Worm (Caenorhabditis elegans) whole organism, early embryonic: ENCODE measurements around the gene nspe-6.

Source experiments
- B0310.2 ChIP-seq: sonication (generic microtip); optimal IDR thresholded peaks from 2 replicates; lab custom pipeline; 2016; ENCODE audit warnings: mild to moderate bottlenecking, missing genetic modification characterization, missing compliant biosample characterization
- F13C5.2 ChIP-seq: sonication (generic microtip); optimal IDR thresholded peaks from 2 replicates; lab custom pipeline; 2017; ENCODE audit warnings: mild to moderate bottlenecking, missing genetic modification characterization, inconsistent platforms, missing compliant biosample characterization
- aly-1 ChIP-seq: sonication (generic microtip); optimal IDR thresholded peaks from 2 replicates; lab custom pipeline; 2016; ENCODE audit warnings: missing genetic modification characterization, missing compliant biosample characterization
- ama-1 ChIP-seq: fragments of 150-350 bp; optimal IDR thresholded peaks from 2 replicates; lab custom pipeline; 2014
- ceh-13 ChIP-seq: fragments of 200-800 bp; sonication (Bioruptor generic); optimal IDR thresholded peaks from 2 replicates; lab custom pipeline; 2018; ENCODE audit warnings: mild to moderate bottlenecking, missing genetic modification characterization, missing compliant biosample characterization
- ceh-36 ChIP-seq: sonication (generic microtip); optimal IDR thresholded peaks from 2 replicates; lab custom pipeline; 2016; ENCODE audit warnings: missing genetic modification characterization, inconsistent platforms, missing compliant biosample characterization
- ets-7 ChIP-seq: sonication (generic microtip); optimal IDR thresholded peaks from 2 replicates; lab custom pipeline; 2016; ENCODE audit warnings: missing genotype, missing genetic modification characterization, missing compliant biosample characterization
- flt-1 ChIP-seq: fragments of 200-800 bp; sonication (Bioruptor generic); IDR thresholded peaks from 2 replicates; pipeline ENCODE4 v1.3.6; 2022; ENCODE audit warnings: missing genetic modification characterization, missing compliant biosample characterization
- hmbx-1 ChIP-seq: sonication (generic microtip); optimal IDR thresholded peaks from 2 replicates; lab custom pipeline; 2016; ENCODE audit warnings: mild to moderate bottlenecking, missing genetic modification characterization, missing compliant biosample characterization
- hmg-4 ChIP-seq: fragments of 200-800 bp; sonication (Bioruptor generic); optimal IDR thresholded peaks from 2 replicates; lab custom pipeline; 2018; ENCODE audit warnings: mild to moderate bottlenecking, missing genetic modification characterization, missing compliant biosample characterization
- hnd-1 ChIP-seq: sonication (generic microtip); optimal IDR thresholded peaks from 2 replicates; lab custom pipeline; 2016; ENCODE audit warnings: missing genetic modification characterization, missing compliant biosample characterization
- pes-1 ChIP-seq: fragments of 200-800 bp; sonication (Bioruptor generic); IDR thresholded peaks from 2 replicates; pipeline ENCODE4 v1.3.6; 2022; ENCODE audit warnings: missing genetic modification reagents, missing genetic modification characterization, missing compliant biosample characterization
- scrt-1 ChIP-seq: fragments of 200-800 bp; sonication (Bioruptor generic); IDR thresholded peaks from 2 replicates; pipeline ENCODE4 v1.3.6; 2022; ENCODE audit warnings: missing genetic modification characterization, missing compliant biosample characterization
- sea-1 ChIP-seq: fragments of 200-800 bp; sonication (Bioruptor generic); conservative IDR thresholded peaks from 2 replicates; pipeline ENCODE4 v1.3.6; 2022; ENCODE audit warnings: missing genetic modification characterization, missing compliant biosample characterization
- tbx-11 ChIP-seq: fragments of 200-800 bp; sonication (Bioruptor generic); IDR thresholded peaks from 2 replicates; pipeline ENCODE4 v1.3.6; 2022; ENCODE audit warnings: missing genetic modification characterization, missing compliant biosample characterization
- tbx-37 ChIP-seq: fragments of 200-800 bp; sonication (Bioruptor generic); conservative IDR thresholded peaks from 2 replicates; pipeline ENCODE4 v1.3.6; 2022; ENCODE audit warnings: missing genetic modification reagents, missing genetic modification characterization, missing compliant biosample characterization
- tra-4 ChIP-seq: sonication (generic microtip); optimal IDR thresholded peaks from 2 replicates; lab custom pipeline; 2017; ENCODE audit warnings: missing genetic modification characterization, missing compliant biosample characterization

nspe-6 gene

DNA sequence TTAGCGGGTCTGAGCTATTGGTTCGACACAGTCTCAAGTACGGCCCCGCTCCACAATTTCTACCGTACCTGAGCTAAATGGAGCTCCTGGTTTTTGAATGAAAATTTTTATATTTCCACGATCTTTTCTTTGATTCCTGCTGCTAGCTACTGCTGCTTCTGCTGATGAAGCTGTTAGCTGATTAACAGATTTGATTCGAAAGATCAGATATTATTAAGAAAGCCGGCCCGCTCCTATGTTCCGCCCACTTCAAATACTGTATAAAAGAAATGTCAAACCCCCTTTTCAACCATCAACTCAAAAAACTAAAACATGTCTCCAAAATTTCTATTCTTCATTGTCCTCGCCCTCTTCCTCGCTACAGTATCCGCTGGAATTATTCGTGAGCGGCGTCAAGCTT is 1.6 kb upstream of the nspe-6 start, which contains the start of gene nspe-3:
TSS of gene nspe-3 (plus strand) at position 301 of the 400 bp plus-strand sequence.
- TF ChIP-seq flt-1 (GFP tag; lab: Robert Waterston, UW): no peak
- TF ChIP-seq scrt-1 (GFP tag; lab: Robert Waterston, UW): no peak
- no peak for TF ChIP-seq B0310.2 (tag; lab: Kevin White, UChicago)
- no peak for TF ChIP-seq pes-1
- TF ChIP-seq F13C5.2 (tag; lab: Kevin White, UChicago): no peak
- TF ChIP-seq sea-1 (GFP tag; lab: Robert Waterston, UW): no peak
- no peak for TF ChIP-seq ceh-36
- no peak for TF ChIP-seq hnd-1 (tag; lab: Kevin White, UChicago)
- no peak for TF ChIP-seq tbx-37 (GFP tag; lab: Robert Waterston, UW)
- TF ChIP-seq tbx-11 (GFP tag; lab: Robert Waterston, UW): no peak

ce11 chrII:12615413-12615812 is 568 bp downstream of the nspe-6 start:
- TF ChIP-seq flt-1 (GFP tag; lab: Robert Waterston, UW) (no peak), tbx-37 (GFP tag; lab: Robert Waterston, UW) (no peak), hmg-4 (no peak), hmbx-1 (tag; lab: Kevin White, UChicago) (no peak), pes-1 (no peak), tbx-11 (GFP tag; lab: Robert Waterston, UW) (no peak), tra-4 (tag; lab: Kevin White, UChicago) (no peak), aly-1 (tag; lab: Kevin White, UChicago) (no peak)

DNA sequence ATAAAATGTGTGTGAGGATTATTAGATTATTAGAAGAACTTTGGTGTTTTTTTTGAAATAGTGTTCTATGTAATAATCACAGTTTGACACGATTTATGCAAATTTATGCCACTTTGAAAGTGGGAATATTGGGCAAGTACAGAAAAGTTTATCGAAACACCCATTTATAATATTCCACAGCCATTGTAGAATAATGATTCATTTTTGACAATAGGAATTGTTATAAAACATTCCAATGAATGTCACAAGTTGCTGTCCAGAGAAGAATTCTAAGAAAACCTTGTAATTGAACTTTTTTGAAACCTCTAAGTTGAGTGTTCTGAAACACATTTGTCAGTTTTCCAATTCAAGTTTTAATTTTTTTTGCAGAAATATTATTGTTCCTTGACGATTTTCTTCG is 3.8 kb downstream of the nspe-6 start, which contains the start of gene nspe-4:
TSS of gene nspe-4 (plus strand) at position 301 of the 400 bp plus-strand sequence.
- TF ChIP-seq hmg-4 (no peak), tbx-11 (GFP tag; lab: Robert Waterston, UW) (no peak), aly-1 (tag; lab: Kevin White, UChicago) (no peak), F13C5.2 (tag; lab: Kevin White, UChicago) (no peak), ceh-36 (no peak), ama-1 (no peak), sea-1 (GFP tag; lab: Robert Waterston, UW) (no peak), ets-7 (tag; lab: Kevin White, UChicago) (no peak), pes-1 (no peak), hmbx-1 (tag; lab: Kevin White, UChicago) (no peak), hnd-1 (tag; lab: Kevin White, UChicago) (no peak)

- TF ChIP-seq tbx-11 (GFP tag; lab: Robert Waterston, UW) (no peak), tbx-37 (GFP tag; lab: Robert Waterston, UW) (no peak)
These were observed 7.3 kb downstream of the nspe-6 start, which contains the start of gene Y38E10A.9 for ce11 chrII:12608653-12609052. Gene Y38E10A.9 (plus strand): TSS chrII:12608953.

- no peak for TF ChIP-seq F13C5.2 (tag; lab: Kevin White, UChicago)
- TF ChIP-seq scrt-1 (GFP tag; lab: Robert Waterston, UW): no peak
- TF ChIP-seq flt-1 (GFP tag; lab: Robert Waterston, UW): no peak
- TF ChIP-seq tbx-37 (GFP tag; lab: Robert Waterston, UW): no peak
- no peak for TF ChIP-seq pes-1
- TF ChIP-seq hmbx-1 (tag; lab: Kevin White, UChicago): no peak
- TF ChIP-seq ceh-36: no peak
- no peak for TF ChIP-seq tbx-11 (GFP tag; lab: Robert Waterston, UW)
- no peak for TF ChIP-seq sea-1 (GFP tag; lab: Robert Waterston, UW)
- no peak for TF ChIP-seq ceh-13
These were observed 9.1 kb downstream of the nspe-6 start, which contains the start of gene Y38E10A.8 for ce11 chrII:12606900-12607299. Gene Y38E10A.8 (plus strand): TSS chrII:12607200.

DNA sequence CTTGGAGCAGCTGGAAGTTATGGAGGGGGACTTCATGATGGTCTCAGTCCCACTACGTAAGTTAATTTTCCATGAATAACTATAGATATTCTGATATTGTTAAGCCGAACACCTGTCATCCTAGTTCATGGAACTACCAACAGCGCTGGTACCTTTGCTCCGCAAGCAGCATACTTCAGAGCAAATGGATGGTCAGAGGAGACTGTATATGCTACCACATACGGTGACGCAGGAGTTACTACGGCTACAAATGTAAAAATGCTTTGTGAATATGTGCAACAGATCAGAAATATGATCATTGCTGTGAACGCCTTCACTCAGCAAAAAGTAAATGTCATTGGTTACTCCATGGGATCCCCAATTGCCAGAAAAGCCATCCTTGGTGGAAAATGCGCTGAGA is 9.9 kb downstream of the nspe-6 start:
- TF ChIP-seq ceh-36: no peak
- no peak for TF ChIP-seq sea-1 (GFP tag; lab: Robert Waterston, UW)
- TF ChIP-seq aly-1 (tag; lab: Kevin White, UChicago): no peak
- no peak for TF ChIP-seq scrt-1 (GFP tag; lab: Robert Waterston, UW)

ce11 chrII:12603667-12604621 is 12.0 kb downstream of the nspe-6 start, which contains the start of the genes ceh-100 and lips-15:
Gene ceh-100 (minus strand): TSS chrII:12603680.
Gene lips-15 (plus strand): TSS chrII:12604386.
- TF ChIP-seq scrt-1 (GFP tag; lab: Robert Waterston, UW) (no peak), F13C5.2 (tag; lab: Kevin White, UChicago) (no peak)

DNA sequence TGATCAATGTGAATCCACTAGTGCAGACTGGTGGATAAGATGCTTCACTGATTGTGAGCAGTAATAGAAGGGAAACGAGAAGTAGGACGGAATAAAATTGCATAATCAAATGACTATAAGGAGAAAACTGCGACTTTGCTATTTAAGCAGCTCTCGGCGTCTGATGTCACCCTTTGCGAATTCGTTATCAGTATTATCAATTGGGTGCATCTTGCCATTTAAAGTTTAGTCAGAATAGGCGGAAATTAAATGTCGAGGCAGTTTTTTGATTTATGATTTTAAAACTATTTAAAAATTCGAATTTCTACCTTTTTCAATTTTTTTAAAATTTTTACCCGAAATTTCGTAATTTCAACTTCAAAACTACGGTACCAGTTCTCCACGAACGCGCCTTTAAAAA is 35.0 kb downstream of the nspe-6 start, which contains the start of gene clec-4:
TSS of gene clec-4 (minus strand) at position 162 of the 400 bp plus-strand sequence.
- TF ChIP-seq tra-4 (tag; lab: Kevin White, UChicago): no peak
- TF ChIP-seq scrt-1 (GFP tag; lab: Robert Waterston, UW): no peak
- no peak for TF ChIP-seq ceh-36
- TF ChIP-seq F13C5.2 (tag; lab: Kevin White, UChicago): no peak
- no peak for TF ChIP-seq hnd-1 (tag; lab: Kevin White, UChicago)
- no peak for TF ChIP-seq aly-1 (tag; lab: Kevin White, UChicago)
- TF ChIP-seq flt-1 (GFP tag; lab: Robert Waterston, UW): no peak
- no peak for TF ChIP-seq ceh-13
- TF ChIP-seq sea-1 (GFP tag; lab: Robert Waterston, UW): no peak
- TF ChIP-seq tbx-37 (GFP tag; lab: Robert Waterston, UW): no peak
- no peak for TF ChIP-seq hmbx-1 (tag; lab: Kevin White, UChicago)
- no peak for TF ChIP-seq hmg-4
- TF ChIP-seq ama-1: no peak
- TF ChIP-seq pes-1: no peak
- no peak for TF ChIP-seq ets-7 (tag; lab: Kevin White, UChicago)
- TF ChIP-seq tbx-11 (GFP tag; lab: Robert Waterston, UW): no peak
